Worm (Caenorhabditis elegans): ENCODE results near the gene abu-2.
"Not testable (repeated sequence)": the region's sequence is repeated elsewhere in the genome, so short reads cannot be mapped to it uniquely, and the experiment has no call there.

Gene abu-2

DNA sequence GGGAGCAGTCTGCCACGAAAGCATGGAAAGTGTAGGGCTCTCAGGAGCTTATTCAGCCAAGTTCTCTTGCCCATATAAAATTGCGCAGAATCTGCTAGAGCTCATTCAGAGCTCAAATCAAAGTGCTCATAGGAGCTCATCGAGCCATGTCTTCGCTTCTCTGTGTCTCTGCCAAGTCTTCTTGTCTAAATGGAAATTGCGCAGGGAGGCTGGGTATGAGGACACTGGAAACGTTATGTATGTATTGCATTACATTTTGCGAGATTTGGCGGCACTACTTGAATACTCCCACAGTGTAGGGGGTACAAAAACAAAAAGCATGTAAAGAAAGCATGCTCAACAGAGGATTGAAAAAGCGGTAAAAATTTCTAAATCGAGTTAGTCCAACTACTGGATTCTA is 26.6 kb upstream of the abu-2 start:
- no peak for TF ChIP-seq ets-7 (tag; optimal IDR thresholded peaks at IDR 0.05)
- TF ChIP-seq tbx-11 (GFP tag; IDR thresholded peaks at IDR 0.05) = no peak
- no peak for TF ChIP-seq flt-1 (GFP tag; IDR thresholded peaks at IDR 0.05)
- no peak for TF ChIP-seq tra-4 (tag; optimal IDR thresholded peaks at IDR 0.05)
- TF ChIP-seq ceh-36 (tag; optimal IDR thresholded peaks at IDR 0.05) = no peak
- TF ChIP-seq hmg-4 (GFP tag; optimal IDR thresholded peaks at IDR 0.05) = no peak
- TF ChIP-seq pes-1 (GFP tag; IDR thresholded peaks at IDR 0.05) = no peak
- no peak for TF ChIP-seq hmbx-1 (tag; optimal IDR thresholded peaks at IDR 0.05)
- no peak for TF ChIP-seq sea-1 (GFP tag; conservative IDR thresholded peaks at IDR 0.05)
- TF ChIP-seq B0310.2 (tag; optimal IDR thresholded peaks at IDR 0.05) = no peak
- no peak for TF ChIP-seq tbx-37 (GFP tag; conservative IDR thresholded peaks at IDR 0.05)
- TF ChIP-seq F13C5.2 (tag; optimal IDR thresholded peaks at IDR 0.05) = no peak
- TF ChIP-seq ceh-13 (GFP tag; optimal IDR thresholded peaks at IDR 0.05) = no peak
- TF ChIP-seq ama-1 (optimal IDR thresholded peaks at IDR 0.05) = no peak
- no peak for TF ChIP-seq scrt-1 (GFP tag; IDR thresholded peaks at IDR 0.05)
- TF ChIP-seq hnd-1 (tag; optimal IDR thresholded peaks at IDR 0.05) = no peak
- TF ChIP-seq aly-1 (tag; optimal IDR thresholded peaks at IDR 0.05) = no peak

DNA sequence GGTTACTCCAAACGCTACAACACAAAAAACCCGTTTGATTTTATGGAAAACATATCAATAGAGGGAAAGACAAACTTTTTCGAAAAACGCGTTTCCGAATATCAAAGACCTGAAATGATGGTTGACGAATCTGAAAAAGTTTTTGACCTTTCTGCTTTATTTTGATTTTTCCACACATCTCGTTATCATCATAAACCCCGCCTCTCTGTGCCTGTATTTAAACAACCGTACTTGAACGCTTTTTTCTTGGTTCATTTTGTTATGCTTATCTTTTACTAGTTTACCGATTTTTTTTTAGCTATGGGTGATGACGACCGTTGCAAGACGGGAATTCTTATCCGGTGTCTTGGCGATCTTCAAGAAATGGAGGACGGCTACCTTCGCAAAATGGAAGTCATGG is 20.3 kb upstream of the abu-2 start, which contains the start of gene F19G12.1:
Gene F19G12.1, plus strand, starts transcription at position 301 of the 400 bp plus-strand sequence.
- not testable (repeated sequence) for TF ChIP-seq hmg-4 (GFP tag; optimal IDR thresholded peaks at IDR 0.05); tbx-37 (GFP tag; conservative IDR thresholded peaks at IDR 0.05); sea-1 (GFP tag; conservative IDR thresholded peaks at IDR 0.05)

DNA sequence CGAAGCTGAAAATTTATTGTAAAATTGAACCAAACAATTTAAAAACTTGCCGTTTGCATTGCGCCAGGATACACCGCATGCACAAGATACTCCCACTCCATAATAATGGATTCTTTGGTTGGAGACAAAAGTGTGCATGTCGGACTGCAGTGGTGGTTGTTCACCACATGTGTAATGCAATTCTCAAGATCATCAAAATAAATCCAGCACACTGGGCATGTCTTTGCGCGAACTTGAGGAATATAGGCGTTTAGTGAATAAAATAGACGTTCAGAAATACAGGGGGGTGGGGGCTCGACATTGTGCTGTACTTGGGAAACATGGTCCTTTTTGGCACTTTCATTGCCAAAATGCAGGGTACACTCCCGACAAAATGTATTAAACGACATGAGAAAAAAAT is 16.0 kb upstream of the abu-2 start, which contains the start of gene F19G12.11:
Gene F19G12.11, minus strand, starts transcription at position 101 of the 400 bp plus-strand sequence.
- TF ChIP-seq hmbx-1 (tag; optimal IDR thresholded peaks at IDR 0.05) (no peak), hnd-1 (tag; optimal IDR thresholded peaks at IDR 0.05) (no peak), scrt-1 (GFP tag; IDR thresholded peaks at IDR 0.05) (no peak), flt-1 (GFP tag; IDR thresholded peaks at IDR 0.05) (no peak)

DNA sequence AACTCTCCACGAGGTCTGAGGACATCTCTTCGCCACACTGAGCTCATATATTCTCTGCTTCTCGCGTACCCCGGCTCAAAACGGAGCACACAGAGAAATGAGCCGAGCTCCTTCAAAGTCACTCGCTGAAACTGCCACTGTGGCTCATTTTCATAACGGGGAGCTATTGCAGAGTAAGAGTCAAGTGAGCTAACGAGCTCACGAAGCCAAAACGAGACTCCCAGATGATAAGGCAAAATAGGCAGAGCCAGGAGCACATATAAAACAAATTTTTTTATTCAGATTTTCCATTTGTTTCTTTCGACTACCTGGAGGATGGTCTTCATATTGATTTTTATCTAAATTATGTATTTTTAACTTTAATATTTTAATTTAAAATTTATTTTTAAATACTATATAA is 14.1 kb upstream of the abu-2 start, which contains the start of gene F19G12.3:
Gene F19G12.3, plus strand, starts transcription at position 301 of the 400 bp plus-strand sequence.
- TF ChIP-seq flt-1 (GFP tag; IDR thresholded peaks at IDR 0.05) = no peak
- TF ChIP-seq tbx-11 (GFP tag; IDR thresholded peaks at IDR 0.05) = no peak

DNA sequence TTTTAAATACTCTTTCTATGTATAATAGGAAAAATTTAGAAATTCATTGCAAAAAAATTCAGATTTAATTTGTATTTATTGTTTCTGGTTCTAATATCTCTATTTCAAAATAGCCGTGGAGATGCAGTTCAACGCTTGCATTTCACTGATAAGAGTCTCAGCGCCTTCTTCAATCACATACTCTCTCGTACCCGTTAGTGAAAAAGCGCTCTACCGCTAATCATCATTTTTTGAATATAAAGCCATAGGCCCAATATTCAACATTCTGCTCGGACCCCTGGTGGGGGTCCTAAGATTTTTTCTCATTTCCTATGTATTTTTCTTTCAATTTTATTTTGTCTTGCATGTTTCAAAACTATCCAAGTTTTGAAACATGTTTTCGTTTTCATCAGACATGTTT is 10.1 kb upstream of the abu-2 start:
- no peak for TF ChIP-seq ets-7 (tag; optimal IDR thresholded peaks at IDR 0.05)
- TF ChIP-seq hmbx-1 (tag; optimal IDR thresholded peaks at IDR 0.05) = no peak
- TF ChIP-seq aly-1 (tag; optimal IDR thresholded peaks at IDR 0.05) = no peak
- TF ChIP-seq flt-1 (GFP tag; IDR thresholded peaks at IDR 0.05) = no peak

DNA sequence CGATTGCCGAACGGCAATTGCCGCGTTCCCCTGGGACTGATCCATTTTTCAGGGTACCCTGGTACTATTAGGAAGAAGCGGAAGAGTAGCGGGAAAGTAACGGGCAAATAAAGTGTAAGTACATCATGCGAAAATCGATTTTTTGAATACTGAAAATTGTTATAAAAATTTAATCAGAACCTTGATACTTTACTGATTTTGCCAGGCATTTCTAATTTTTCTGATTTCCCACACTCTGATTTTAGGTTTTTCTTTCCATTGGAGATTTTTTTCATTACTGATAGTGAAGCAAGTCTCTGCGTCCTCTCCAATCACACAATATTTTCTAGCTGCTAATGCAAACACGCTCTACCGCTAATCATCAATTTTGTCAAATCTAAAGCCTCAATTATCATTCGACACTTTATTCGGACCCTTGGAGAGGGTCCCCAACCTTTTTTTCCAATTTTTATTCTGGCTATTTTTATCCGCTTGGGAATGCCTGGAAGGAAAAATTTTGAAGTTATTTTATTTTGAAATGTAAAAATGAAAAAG is 8.8 kb upstream of the abu-2 start, which contains the start of gene F19G12.9:
Gene F19G12.9, plus strand, starts transcription at position 51 of the 534 bp plus-strand sequence.
- no peak for TF ChIP-seq ceh-36 (tag; optimal IDR thresholded peaks at IDR 0.05)
- no peak for TF ChIP-seq hnd-1 (tag; optimal IDR thresholded peaks at IDR 0.05)
- no peak for TF ChIP-seq tra-4 (tag; optimal IDR thresholded peaks at IDR 0.05)
- TF ChIP-seq tbx-37 (GFP tag; conservative IDR thresholded peaks at IDR 0.05) = no peak
- TF ChIP-seq B0310.2 (tag; optimal IDR thresholded peaks at IDR 0.05) = no peak
- no peak for TF ChIP-seq ceh-13 (GFP tag; optimal IDR thresholded peaks at IDR 0.05)
- no peak for TF ChIP-seq hmbx-1 (tag; optimal IDR thresholded peaks at IDR 0.05)
- TF ChIP-seq ets-7 (tag; optimal IDR thresholded peaks at IDR 0.05) = no peak
- TF ChIP-seq tbx-11 (GFP tag; IDR thresholded peaks at IDR 0.05) = no peak
- TF ChIP-seq F13C5.2 (tag; optimal IDR thresholded peaks at IDR 0.05) = no peak
- no peak for TF ChIP-seq sea-1 (GFP tag; conservative IDR thresholded peaks at IDR 0.05)
- no peak for TF ChIP-seq pes-1 (GFP tag; IDR thresholded peaks at IDR 0.05)
- TF ChIP-seq aly-1 (tag; optimal IDR thresholded peaks at IDR 0.05) = no peak
- TF ChIP-seq scrt-1 (GFP tag; IDR thresholded peaks at IDR 0.05) = no peak

DNA sequence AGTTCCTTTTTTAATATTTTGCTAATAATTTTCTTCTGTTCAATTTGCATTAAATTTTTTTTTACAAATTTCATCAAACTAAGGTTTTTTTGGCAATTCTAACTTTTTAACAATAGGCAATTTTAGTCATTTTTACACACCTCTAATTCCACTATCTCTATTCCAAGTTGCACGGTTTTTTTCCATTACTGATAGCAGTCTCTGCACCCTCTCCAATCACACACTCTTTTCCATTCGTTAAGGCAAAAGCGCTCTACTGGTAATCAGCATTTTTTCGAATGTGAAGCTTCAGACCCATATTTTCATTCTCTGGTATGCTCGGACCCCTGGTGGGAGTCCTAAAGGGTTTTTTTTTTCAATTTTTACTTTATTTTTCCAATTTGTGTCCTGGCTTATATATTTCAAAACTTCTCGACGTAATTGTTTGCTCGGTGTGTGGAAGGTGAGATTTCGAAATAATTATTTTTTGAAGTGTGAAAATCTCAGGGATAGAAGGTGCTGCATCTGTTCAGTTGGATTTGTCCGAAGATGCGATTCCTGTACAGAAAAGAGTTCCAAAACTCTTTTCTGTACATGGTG is 6.4 kb upstream of the abu-2 start, which contains the start of the genes F19G12.4 and F19G12.8:
Gene F19G12.4, plus strand, starts transcription at position 529 of the 579 bp plus-strand sequence.
Gene F19G12.8, plus strand, starts transcription at position 545 of the 579 bp plus-strand sequence.
- no peak for TF ChIP-seq ceh-36 (tag; optimal IDR thresholded peaks at IDR 0.05)
- TF ChIP-seq hmg-4 (GFP tag; optimal IDR thresholded peaks at IDR 0.05) = no peak
- no peak for TF ChIP-seq aly-1 (tag; optimal IDR thresholded peaks at IDR 0.05)
- TF ChIP-seq ama-1 (optimal IDR thresholded peaks at IDR 0.05) = no peak
- TF ChIP-seq tra-4 (tag; optimal IDR thresholded peaks at IDR 0.05) = no peak
- no peak for TF ChIP-seq hmbx-1 (tag; optimal IDR thresholded peaks at IDR 0.05)
- no peak for TF ChIP-seq sea-1 (GFP tag; conservative IDR thresholded peaks at IDR 0.05)
- TF ChIP-seq ets-7 (tag; optimal IDR thresholded peaks at IDR 0.05) = no peak
- no peak for TF ChIP-seq tbx-37 (GFP tag; conservative IDR thresholded peaks at IDR 0.05)
- no peak for TF ChIP-seq ceh-13 (GFP tag; optimal IDR thresholded peaks at IDR 0.05)
- no peak for TF ChIP-seq pes-1 (GFP tag; IDR thresholded peaks at IDR 0.05)
- TF ChIP-seq scrt-1 (GFP tag; IDR thresholded peaks at IDR 0.05) = no peak

DNA sequence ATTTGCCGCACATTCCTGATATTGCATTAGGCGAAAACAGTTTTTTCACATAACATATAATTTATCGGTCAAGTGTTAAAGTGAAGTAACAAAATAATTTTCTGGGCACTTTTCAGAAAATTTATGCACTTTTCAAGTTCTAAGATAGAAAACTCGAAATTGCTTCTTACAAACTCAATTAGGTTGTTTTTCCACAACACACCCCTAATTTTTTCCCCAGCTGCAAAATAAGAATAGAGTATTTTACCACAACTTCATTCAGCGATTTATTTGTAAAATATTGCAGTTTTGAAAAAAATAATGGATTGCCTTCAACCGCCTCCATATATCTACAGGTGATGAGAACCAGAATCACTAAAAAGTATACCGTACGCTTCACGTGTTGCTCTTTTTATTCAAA is 2.4 kb upstream of the abu-2 start, which contains the start of gene srh-19:
Gene srh-19, plus strand, starts transcription at position 301 of the 400 bp plus-strand sequence.
- TF ChIP-seq flt-1 (GFP tag; IDR thresholded peaks at IDR 0.05) = no peak
- no peak for TF ChIP-seq pes-1 (GFP tag; IDR thresholded peaks at IDR 0.05)
- TF ChIP-seq sea-1 (GFP tag; conservative IDR thresholded peaks at IDR 0.05) = no peak
- TF ChIP-seq tra-4 (tag; optimal IDR thresholded peaks at IDR 0.05) = no peak
- no peak for TF ChIP-seq hmbx-1 (tag; optimal IDR thresholded peaks at IDR 0.05)
- no peak for TF ChIP-seq aly-1 (tag; optimal IDR thresholded peaks at IDR 0.05)
- TF ChIP-seq F13C5.2 (tag; optimal IDR thresholded peaks at IDR 0.05) = no peak
- no peak for TF ChIP-seq ama-1 (optimal IDR thresholded peaks at IDR 0.05)
- TF ChIP-seq ceh-13 (GFP tag; optimal IDR thresholded peaks at IDR 0.05) = no peak
- no peak for TF ChIP-seq ets-7 (tag; optimal IDR thresholded peaks at IDR 0.05)
- TF ChIP-seq tbx-11 (GFP tag; IDR thresholded peaks at IDR 0.05) = no peak
- no peak for TF ChIP-seq B0310.2 (tag; optimal IDR thresholded peaks at IDR 0.05)

Data from whole organism, early embryonic.